Worm (Caenorhabditis elegans) whole organism, mixed stage, embryonic: ENCODE data around the gene K02A6.1.
A peak's percentile ranks its signal among the peaks of the same experiment; 100 is the strongest.

Source experiments
- M03D4.4 ChIP-seq: sonication (generic microtip); optimal IDR thresholded peaks from 2 replicates; lab custom pipeline; 2017; ENCODE audit warnings: mild to moderate bottlenecking, missing genetic modification characterization, missing compliant biosample characterization
- blmp-1 ChIP-seq: fragments of 150-350 bp; optimal IDR thresholded peaks from 2 replicates; lab custom pipeline; 2014; ENCODE audit warnings: missing biosample characterization, missing genetic modification characterization
- ceh-39 ChIP-seq: fragments of 150-350 bp; optimal IDR thresholded peaks from 2 replicates; lab custom pipeline; 2014; ENCODE audit warnings: missing biosample characterization, missing genetic modification characterization
- ceh-43 ChIP-seq: fragments of 200-800 bp; sonication (Bioruptor generic); optimal IDR thresholded peaks from 2 replicates; lab custom pipeline; 2018; ENCODE audit warnings: mild to moderate bottlenecking, missing genetic modification characterization, moderate library complexity, missing compliant biosample characterization
- ceh-83 ChIP-seq: fragments of 200-800 bp; sonication (Bioruptor generic); optimal IDR thresholded peaks from 2 replicates; lab custom pipeline; 2018; ENCODE audit warnings: mild to moderate bottlenecking, missing genetic modification characterization, missing compliant biosample characterization
- ces-1 ChIP-seq: fragments of 150-350 bp; optimal IDR thresholded peaks from 2 replicates; lab custom pipeline; 2014; ENCODE audit warnings: missing biosample characterization, missing genetic modification reagents, missing genetic modification characterization
- cnd-1 ChIP-seq: fragments of 200-800 bp; sonication (Bioruptor generic); optimal IDR thresholded peaks from 2 replicates; lab custom pipeline; 2018; ENCODE audit warnings: mild to moderate bottlenecking, missing genetic modification characterization, missing compliant biosample characterization
- drap-1 ChIP-seq: fragments of 200-800 bp; sonication (Bioruptor generic); optimal IDR thresholded peaks from 3 replicates; lab custom pipeline; 2018; ENCODE audit warnings: mild to moderate bottlenecking, missing genetic modification characterization, missing compliant biosample characterization
- elt-1 ChIP-seq: sonication (generic microtip); optimal IDR thresholded peaks from 2 replicates; lab custom pipeline; 2017; ENCODE audit warnings: missing genetic modification characterization, mild to moderate bottlenecking, missing compliant biosample characterization, antibody characterized with exemption, moderate library complexity, borderline replicate concordance; ENCODE audit not compliant: insufficient read depth
- elt-3 ChIP-seq: fragments of 150-350 bp; optimal IDR thresholded peaks from 2 replicates; lab custom pipeline; 2014; ENCODE audit warnings: missing biosample characterization, missing genetic modification characterization
- flh-1 ChIP-seq: fragments of 200-800 bp; sonication (Bioruptor generic); optimal IDR thresholded peaks from 2 replicates; lab custom pipeline; 2018; ENCODE audit warnings: mild to moderate bottlenecking, missing genetic modification characterization, moderate library complexity, missing compliant biosample characterization
- ham-2 ChIP-seq: fragments of 200-800 bp; sonication (Bioruptor generic); optimal IDR thresholded peaks from 2 replicates; lab custom pipeline; 2018; ENCODE audit warnings: mild to moderate bottlenecking, missing genetic modification characterization, missing compliant biosample characterization
- hlh-1 ChIP-seq: fragments of 150-350 bp; optimal IDR thresholded peaks from 2 replicates; lab custom pipeline; 2014; ENCODE audit warnings: missing biosample characterization, missing genetic modification reagents, missing genetic modification characterization
- lin-13 ChIP-seq: fragments of 150-350 bp; optimal IDR thresholded peaks from 2 replicates; lab custom pipeline; 2014; ENCODE audit warnings: missing biosample characterization, missing genetic modification characterization
- lin-32 ChIP-seq: fragments of 200-800 bp; sonication (Bioruptor generic); optimal IDR thresholded peaks from 2 replicates; lab custom pipeline; 2018; ENCODE audit warnings: mild to moderate bottlenecking, missing genetic modification characterization, missing compliant biosample characterization
- lsy-2 ChIP-seq: fragments of 150-350 bp; optimal IDR thresholded peaks from 2 replicates; lab custom pipeline; 2014; ENCODE audit warnings: missing biosample characterization, missing genetic modification characterization
- mab-5 ChIP-seq: fragments of 150-350 bp; optimal IDR thresholded peaks from 2 replicates; lab custom pipeline; 2014; ENCODE audit warnings: missing biosample characterization, missing genetic modification characterization
- mep-1 ChIP-seq: fragments of 150-350 bp; optimal IDR thresholded peaks from 2 replicates; lab custom pipeline; 2017; ENCODE audit warnings: missing biosample characterization, missing genetic modification reagents, missing genetic modification characterization, inconsistent platforms
- mls-2 ChIP-seq: sonication (generic microtip); optimal IDR thresholded peaks from 2 replicates; lab custom pipeline; 2016; ENCODE audit warnings: mild to moderate bottlenecking, missing genetic modification characterization, moderate library complexity, missing compliant biosample characterization
- nhr-12 ChIP-seq: fragments of 150-350 bp; optimal IDR thresholded peaks from 2 replicates; lab custom pipeline; 2014; ENCODE audit warnings: missing biosample characterization, missing genetic modification characterization
- nhr-2 ChIP-seq: fragments of 150-350 bp; optimal IDR thresholded peaks from 2 replicates; lab custom pipeline; 2014; ENCODE audit warnings: missing biosample characterization, missing genetic modification characterization
- nhr-237 ChIP-seq: fragments of 150-350 bp; optimal IDR thresholded peaks from 2 replicates; lab custom pipeline; 2014; ENCODE audit warnings: missing biosample characterization, missing genetic modification characterization
- nhr-28 ChIP-seq: fragments of 150-350 bp; optimal IDR thresholded peaks from 2 replicates; lab custom pipeline; 2014; ENCODE audit warnings: missing biosample characterization, missing genetic modification characterization
- nhr-76 ChIP-seq: sonication (generic microtip); optimal IDR thresholded peaks from 2 replicates; lab custom pipeline; 2017; ENCODE audit warnings: missing biosample characterization, missing genetic modification characterization
- pha-4 ChIP-seq: fragments of 150-350 bp; optimal IDR thresholded peaks from 2 replicates; lab custom pipeline; 2018; ENCODE audit warnings: missing biosample characterization, missing genetic modification reagents, missing genetic modification characterization
- sem-2 ChIP-seq: fragments of 200-800 bp; sonication (Bioruptor generic); optimal IDR thresholded peaks from 2 replicates; lab custom pipeline; 2018; ENCODE audit warnings: mild to moderate bottlenecking, missing genetic modification characterization, missing compliant biosample characterization
- snpc-4 ChIP-seq: fragments of 150-350 bp; optimal IDR thresholded peaks from 2 replicates; lab custom pipeline; 2014; ENCODE audit warnings: missing biosample characterization, missing genetic modification characterization
- sptf-1 ChIP-seq: sonication (generic microtip); optimal IDR thresholded peaks from 2 replicates; lab custom pipeline; 2017; ENCODE audit warnings: mild to moderate bottlenecking, missing genetic modification characterization, moderate library complexity, missing compliant biosample characterization
- unc-39 ChIP-seq: fragments of 150-350 bp; optimal IDR thresholded peaks from 2 replicates; lab custom pipeline; 2014; ENCODE audit warnings: missing biosample characterization, missing genetic modification characterization
- unc-62 ChIP-seq: fragments of 150-350 bp; optimal IDR thresholded peaks from 2 replicates; lab custom pipeline; 2014; ENCODE audit warnings: missing biosample characterization, missing genetic modification reagents, missing genetic modification characterization
- zip-8 ChIP-seq: fragments of 150-350 bp; optimal IDR thresholded peaks from 2 replicates; lab custom pipeline; 2014; ENCODE audit warnings: missing biosample characterization, missing genetic modification characterization

Gene K02A6.1

ce11 chrX:8246126-8246525 is 26.6 kb downstream of the K02A6.1 start, which contains the start of gene kqt-2:
Gene kqt-2, minus strand, starts transcription at chrX:8246369.
- TF ChIP-seq mls-2 (tag; lab: Kevin White, UChicago) (no peak), mab-5 (no peak), unc-62 (GFP tag; lab: Kevin White, UChicago) (no peak), lin-32 (GFP tag; lab: Kevin White, UChicago) (no peak), nhr-28 (no peak), ces-1 (GFP tag; lab: Kevin White, UChicago) (no peak), snpc-4 (no peak), flh-1 (GFP tag; lab: Kevin White, UChicago) (no peak), mep-1 (tag; lab: Kevin White, UChicago) (no peak), ceh-43 (no peak), lsy-2 (tag; lab: Kevin White, UChicago) (no peak)

ce11 chrX:8247088-8247487 is 27.6 kb downstream of the K02A6.1 start:
- TF ChIP-seq hlh-1 (tag; lab: Kevin White, UChicago) (no peak), sptf-1 (tag; lab: Kevin White, UChicago) (no peak), nhr-2 (no peak), pha-4 (tag; lab: Kevin White, UChicago) (no peak), mep-1 (tag; lab: Kevin White, UChicago) (no peak), zip-8 (no peak), elt-1 (tag; lab: Kevin White, UChicago) (no peak), blmp-1 (tag; lab: Kevin White, UChicago) (no peak), nhr-237 (tag; lab: Kevin White, UChicago) (no peak), unc-62 (GFP tag; lab: Kevin White, UChicago) (no peak), lin-32 (GFP tag; lab: Kevin White, UChicago) (no peak), ceh-43 (no peak), mab-5 (no peak), ceh-39 (tag; lab: Kevin White, UChicago) (no peak), elt-3 (no peak), cnd-1 (tag; lab: Kevin White, UChicago) (no peak), snpc-4 (no peak), nhr-76 (tag; lab: Kevin White, UChicago) (no peak)

- TF ChIP-seq ham-2 (GFP tag; lab: Kevin White, UChicago) (peak; percentile 49), snpc-4 (no peak), nhr-28 (no peak), drap-1 (GFP tag; lab: Kevin White, UChicago) (no peak), nhr-76 (tag; lab: Kevin White, UChicago) (no peak), ces-1 (GFP tag; lab: Kevin White, UChicago) (peak; percentile 57), nhr-12 (tag; lab: Kevin White, UChicago) (no peak), M03D4.4 (no peak), mls-2 (tag; lab: Kevin White, UChicago) (no peak), blmp-1 (tag; lab: Kevin White, UChicago) (no peak)
Observed at ce11 chrX:8252293-8252692, 32.8 kb downstream of the K02A6.1 start, which contains the start of gene M60.6. Gene M60.6, minus strand, starts transcription at chrX:8252458.

ce11 chrX:8255433-8255832 is 35.9 kb downstream of the K02A6.1 start:
- TF ChIP-seq blmp-1 (tag; lab: Kevin White, UChicago), result peak; percentile 42
- TF ChIP-seq ceh-83 (GFP tag; lab: Kevin White, UChicago), result no peak
- TF ChIP-seq ceh-39 (tag; lab: Kevin White, UChicago), result no peak

- TF ChIP-seq unc-39 (tag; lab: Kevin White, UChicago) (no peak), cnd-1 (tag; lab: Kevin White, UChicago) (no peak), lsy-2 (tag; lab: Kevin White, UChicago) (no peak)
- TF ChIP-seq, all 35 proteins: peak for 0
Observed at ce11 chrX:8257687-8258086, 38.2 kb downstream of the K02A6.1 start.

ce11 chrX:8261125-8261684 is 41.7 kb downstream of the K02A6.1 start, which contains the start of gene M60.7:
Gene M60.7, minus strand, starts transcription at chrX:8261175.
- no peak for TF ChIP-seq unc-62 (GFP tag; lab: Kevin White, UChicago)
- no peak for TF ChIP-seq pha-4 (tag; lab: Kevin White, UChicago)
- TF ChIP-seq ham-2 (GFP tag; lab: Kevin White, UChicago), result no peak
- no peak for TF ChIP-seq ces-1 (GFP tag; lab: Kevin White, UChicago)
- no peak for TF ChIP-seq ceh-43
- TF ChIP-seq lin-13 (tag; lab: Kevin White, UChicago), result no peak
- no peak for TF ChIP-seq nhr-12 (tag; lab: Kevin White, UChicago)
- TF ChIP-seq drap-1 (GFP tag; lab: Kevin White, UChicago), result no peak
- no peak for TF ChIP-seq sem-2 (GFP tag; lab: Kevin White, UChicago)
- TF ChIP-seq nhr-76 (tag; lab: Kevin White, UChicago), result no peak
